Fruit fly (Drosophila melanogaster) Kc167 (cell line): Measurements from ENCODE around the gene MTA1-like.

Source experiments
- Sin3A ChIP-seq: fragments of >200 bp; optimal IDR thresholded peaks from 2 replicates; lab custom pipeline; 2018; ENCODE audit warnings: missing external identifiers
- insv ChIP-seq: fragments of >200 bp; optimal IDR thresholded peaks from 3 replicates; lab custom pipeline; 2018; ENCODE audit warnings: missing external identifiers
- ttk ChIP-seq: sonication (Bioruptor generic); optimal IDR thresholded peaks from 2 replicates; lab custom pipeline; 2017; ENCODE audit warnings: missing external identifiers

DNA sequence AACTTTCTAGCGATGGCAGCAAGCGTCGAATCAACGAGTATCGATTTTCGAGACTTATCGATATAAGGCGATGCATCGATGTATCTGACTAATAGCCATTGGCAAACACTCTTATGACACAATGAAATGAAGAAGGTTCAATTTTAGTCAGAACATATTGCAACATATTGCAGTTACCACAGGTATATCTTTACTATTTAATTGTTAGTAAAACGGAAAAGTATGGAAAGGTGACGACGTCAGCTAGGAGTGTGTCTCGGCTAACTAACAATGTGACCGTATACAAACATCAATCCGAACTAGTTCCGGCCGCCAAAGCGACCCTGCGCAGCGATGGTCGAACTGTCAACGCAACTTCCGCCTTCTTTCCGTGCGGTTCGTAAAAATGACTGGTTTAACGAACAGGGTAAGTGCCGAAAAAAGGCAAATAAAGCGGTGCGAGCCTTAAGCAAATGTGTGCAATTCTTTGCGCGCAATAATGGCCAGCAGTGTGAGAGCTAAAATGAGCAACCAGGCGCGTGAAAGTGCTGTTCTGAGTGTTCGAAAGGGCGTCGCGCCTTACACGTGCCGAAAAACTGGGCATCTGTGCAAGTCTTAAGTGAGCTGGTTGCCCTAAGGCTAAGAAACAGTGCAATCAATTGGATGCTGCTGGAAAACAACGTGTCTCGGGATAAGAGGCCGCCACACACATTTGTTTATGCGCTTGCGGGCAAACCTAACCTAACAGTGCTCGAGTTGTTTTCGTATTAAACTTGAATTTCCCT lies 24.2 kb downstream of the MTA1-like start, which contains the start of the genes Dph4, Spec2 and RpL13A:
- no peak for TF ChIP-seq insv
- TF ChIP-seq ttk (lab: Kevin White, UChicago): no peak
- no peak for TF ChIP-seq Sin3A
